Fruit fly (Drosophila melanogaster): ENCODE measurements around the gene mus312.

Gene mus312

dm6 chr3L:7359827-7360323 is 30.9 kb downstream of the mus312 start, which contains the start of gene pst (continued):
- TF ChIP-seq ham (GFP tag; IDR thresholded peaks at IDR 0.05) (no peak), emc (GFP tag; optimal IDR thresholded peaks at IDR 0.05) (no peak), sr (GFP tag; IDR thresholded peaks at IDR 0.05) (no peak), zen (tag; optimal IDR thresholded peaks at IDR 0.05) (no peak), Med (GFP tag) (peak; percentile 78), D (optimal IDR thresholded peaks at IDR 0.05) (no peak), D (GFP tag; optimal IDR thresholded peaks at IDR 0.05) (no peak), HmgZ (tag; optimal IDR thresholded peaks at IDR 0.05) (peak; percentile 11), CG11560 (tag; IDR thresholded peaks at IDR 0.05) (no peak), CG5953 (GFP tag; IDR thresholded peaks at IDR 0.05) (no peak; the same call in 1 of the 2 replicates), Oli (tag; optimal IDR thresholded peaks at IDR 0.05) (no peak), CG12236 (GFP tag; optimal IDR thresholded peaks at IDR 0.05) (no peak), NfI (GFP tag; optimal IDR thresholded peaks at IDR 0.05) (no peak), onecut (GFP tag; IDR thresholded peaks at IDR 0.05) (peak; percentile 9; the same call in 1 of the 2 replicates), CG9437 (GFP tag; optimal IDR thresholded peaks at IDR 0.05) (no peak), salm (tag; optimal IDR thresholded peaks at IDR 0.05) (no peak), Ptx1 (GFP tag; IDR thresholded peaks at IDR 0.05) (no peak), cato (GFP tag; optimal IDR thresholded peaks at IDR 0.05; ENCODE audit: borderline replicate concordance) (no peak), oc (tag; optimal IDR thresholded peaks at IDR 0.05) (peak; percentile 45), D19B (GFP tag; optimal IDR thresholded peaks at IDR 0.05) (peak; percentile 57), Lhr (GFP tag; optimal IDR thresholded peaks at IDR 0.05) (no peak), CG10959 (GFP tag; IDR thresholded peaks at IDR 0.05) (no peak), HHEX (GFP tag; optimal IDR thresholded peaks at IDR 0.05) (no peak), CG6791 (GFP tag; IDR thresholded peaks at IDR 0.05; ENCODE audit: partially characterized antibody) (no peak), Taf1 (GFP tag; IDR thresholded peaks at IDR 0.05) (no peak), Hmr (GFP tag; optimal IDR thresholded peaks at IDR 0.05) (peak; percentile 60), hb (GFP tag; IDR thresholded peaks at IDR 0.05; ENCODE audit: partially characterized antibody) (no peak), CG2875 (GFP tag; optimal IDR thresholded peaks at IDR 0.05) (no peak), CG30020 (tag; optimal IDR thresholded peaks at IDR 0.05) (no peak), luna (GFP tag; optimal IDR thresholded peaks at IDR 0.05) (no peak), CG30403 (GFP tag; optimal IDR thresholded peaks at IDR 0.05) (no peak), CG10462 (GFP tag; optimal IDR thresholded peaks at IDR 0.05) (no peak), sd (tag; optimal IDR thresholded peaks at IDR 0.05) (peak; percentile 44), CG16815 (GFP tag; optimal IDR thresholded peaks at IDR 0.05) (no peak), CG4404 (GFP tag; IDR thresholded peaks at IDR 0.05) (no peak), trh (GFP tag; optimal IDR thresholded peaks at IDR 0.05) (no peak), kni (GFP tag; optimal IDR thresholded peaks at IDR 0.05) (peak; percentile 23), CG10979 (tag; optimal IDR thresholded peaks at IDR 0.05) (no peak), CG3407 (GFP tag; optimal IDR thresholded peaks at IDR 0.05) (no peak), CG4282 (GFP tag; optimal IDR thresholded peaks at IDR 0.05) (peak; percentile 29), CG12155 (GFP tag; optimal IDR thresholded peaks at IDR 0.05) (peak; percentile 96), D19A (tag; optimal IDR thresholded peaks at IDR 0.05) (peak; percentile 14), hbn (GFP tag; IDR thresholded peaks at IDR 0.05; ENCODE audit: partially characterized antibody) (no peak), Bgb (GFP tag; IDR thresholded peaks at IDR 0.05; ENCODE audit: partially characterized antibody) (peak; percentile 64), ab (GFP tag; optimal IDR thresholded peaks at IDR 0.05) (no peak), CG32772 (GFP tag; IDR thresholded peaks at IDR 0.05) (no peak), CrebB (tag; optimal IDR thresholded peaks at IDR 0.05) (peak; percentile 66), CG31441 (GFP tag; IDR thresholded peaks at IDR 0.05) (no peak), CG7271 (tag; optimal IDR thresholded peaks at IDR 0.05) (no peak), CG12769 (tag; optimal IDR thresholded peaks at IDR 0.05) (peak; percentile 74), rib (GFP tag; IDR thresholded peaks at IDR 0.05) (peak; percentile 34)

Measured in whole organism, embryonic.